Worm (Caenorhabditis elegans): Measurements from ENCODE around the gene ras-1.

ras-1 gene

ce11 chrII:12344787-12345186 is 7.3 kb downstream of the ras-1 start, which contains the start of gene C44C11.6 (continued):
- TF ChIP-seq mdl-1 (tag; optimal IDR thresholded peaks at IDR 0.05) (no peak), dmd-9 (GFP tag; IDR thresholded peaks at IDR 0.05) (no peak), madf-5 (GFP tag; IDR thresholded peaks at IDR 0.05) (no peak), lin-38 (GFP tag; IDR thresholded peaks at IDR 0.05) (peak; percentile 40), Y5F2A.4 (GFP tag; optimal IDR thresholded peaks at IDR 0.05) (no peak), F49E8.2 (tag; optimal IDR thresholded peaks at IDR 0.05; ENCODE audit: borderline replicate concordance) (no peak), rbr-2 (tag; optimal IDR thresholded peaks at IDR 0.05) (no peak), egl-43 (GFP tag; IDR thresholded peaks at IDR 0.05) (0 out of 2 replicates have a peak, but pooled peaks have one; percentile 16), lin-29 (GFP tag; IDR thresholded peaks at IDR 0.05) (no peak), hif-1 (tag; optimal IDR thresholded peaks at IDR 0.05) (no peak), daf-19 (GFP tag; conservative IDR thresholded peaks at IDR 0.05) (no peak), ceh-62 (tag; optimal IDR thresholded peaks at IDR 0.05) (no peak), fkh-10 (GFP tag; optimal IDR thresholded peaks at IDR 0.05) (no peak), lsy-2 (tag; optimal IDR thresholded peaks at IDR 0.05) (no peak), nhr-25 (tag; optimal IDR thresholded peaks at IDR 0.05; ENCODE audit: borderline replicate concordance, insufficient read depth) (no peak), ceh-20 (GFP tag; IDR thresholded peaks at IDR 0.05) (no peak), daf-12 (tag; optimal IDR thresholded peaks at IDR 0.05) (no peak), hmg-1.1 (GFP tag; IDR thresholded peaks at IDR 0.05) (peak; percentile 50; the same call in 1 of the 2 replicates), dpl-1 (GFP tag; optimal IDR thresholded peaks at IDR 0.05) (no peak), F44E2.7 (GFP tag; IDR thresholded peaks at IDR 0.05) (no peak), D1046.2 (GFP tag; IDR thresholded peaks at IDR 0.05) (peak; percentile 67), unc-62 (GFP tag; optimal IDR thresholded peaks at IDR 0.05 in 1 of 2) (no peak), unc-62 (tag; optimal IDR thresholded peaks at IDR 0.05) (no peak), unc-39 (tag; optimal IDR thresholded peaks at IDR 0.05) (no peak), nhr-77 (tag; optimal IDR thresholded peaks at IDR 0.05) (no peak), hlh-11 (tag; optimal IDR thresholded peaks at IDR 0.05) (no peak), nhr-76 (tag; optimal IDR thresholded peaks at IDR 0.05) (no peak), Y48G9A.11 (GFP tag; IDR thresholded peaks at IDR 0.05) (no peak), fos-1 (tag; optimal IDR thresholded peaks at IDR 0.05) (no peak), Y105C5A.15 (GFP tag; IDR thresholded peaks at IDR 0.05) (no peak), nhr-11 (tag; optimal IDR thresholded peaks at IDR 0.05) (no peak), ces-1 (GFP tag; optimal IDR thresholded peaks at IDR 0.05) (no peak), lin-15B (tag; optimal IDR thresholded peaks at IDR 0.05) (no peak), attf-4 (tag; optimal IDR thresholded peaks at IDR 0.05) (no peak), zag-1 (tag; optimal IDR thresholded peaks at IDR 0.05) (no peak), php-3 (GFP tag; IDR thresholded peaks at IDR 0.05) (no peak), dmd-8 (GFP tag; IDR thresholded peaks at IDR 0.05) (no peak), nhr-102 (tag; optimal IDR thresholded peaks at IDR 0.05) (peak; percentile 19), lir-3 (tag; optimal IDR thresholded peaks at IDR 0.05) (no peak), R02D3.7 (tag; optimal IDR thresholded peaks at IDR 0.05) (no peak), ceh-44 (GFP tag; IDR thresholded peaks at IDR 0.05) (no peak), daf-8 (GFP tag; IDR thresholded peaks at IDR 0.05) (no peak), F37D6.2 (tag; optimal IDR thresholded peaks at IDR 0.05) (no peak), unc-130 (GFP tag; optimal IDR thresholded peaks at IDR 0.05) (no peak), spr-1 (tag; optimal IDR thresholded peaks at IDR 0.05) (no peak), madf-9 (GFP tag; conservative IDR thresholded peaks at IDR 0.05) (no peak), T20F7.1 (GFP tag; optimal IDR thresholded peaks at IDR 0.05) (no peak), nhr-48 (tag; optimal IDR thresholded peaks at IDR 0.05) (no peak), tag-97 (GFP tag; IDR thresholded peaks at IDR 0.05) (no peak), pqm-1 (tag; optimal IDR thresholded peaks at IDR 0.05) (no peak), dmd-6 (GFP tag; IDR thresholded peaks at IDR 0.05) (0 out of 2 replicates have a peak, but pooled peaks have one; percentile 14), ceh-32 (tag; optimal IDR thresholded peaks at IDR 0.05; ENCODE audit: poor library complexity) (no peak), snpc-4 (tag; optimal IDR thresholded peaks at IDR 0.05) (no peak)

All from whole organism, L4 larva.